Fruit fly (Drosophila melanogaster) whole organism, embryonic: ENCODE measurements around the gene scny.

Experiments
- Asciz ChIP-seq: fragments of 200-800 bp; sonication (Bioruptor generic); optimal IDR thresholded peaks from 2 replicates; lab custom pipeline; 2017; ENCODE audit warnings: missing biosample characterization, mild to moderate bottlenecking, missing genetic modification characterization, missing genetic modification reagents
- C15 ChIP-seq: fragments of 200-800 bp; sonication (Bioruptor generic); IDR thresholded peaks from 3 replicates; pipeline ENCODE4 v1.3.6; 2022; ENCODE audit warnings: missing biosample characterization, missing genetic modification characterization
- CG10267 ChIP-seq: fragments of 200-800 bp; sonication (Bioruptor generic); optimal IDR thresholded peaks from 2 replicates; lab custom pipeline; 2018; ENCODE audit warnings: missing biosample characterization, mild to moderate bottlenecking, missing genetic modification characterization, moderate library complexity
- CG11398 ChIP-seq: fragments of 200-800 bp; sonication (Bioruptor generic); optimal IDR thresholded peaks from 2 replicates; lab custom pipeline; 2016; ENCODE audit warnings: missing biosample characterization, missing genetic modification characterization
- CG11723 ChIP-seq: fragments of 200-800 bp; sonication (Bioruptor generic); optimal IDR thresholded peaks from 2 replicates; lab custom pipeline; 2017; ENCODE audit warnings: missing biosample characterization, mild to moderate bottlenecking, missing genetic modification characterization
- CG12942 ChIP-seq: fragments of 200-800 bp; sonication (Bioruptor generic); optimal IDR thresholded peaks from 3 replicates; lab custom pipeline; 2016; ENCODE audit warnings: missing biosample characterization, missing genetic modification characterization
- CG13296 ChIP-seq: fragments of 200-800 bp; sonication (Bioruptor generic); optimal IDR thresholded peaks from 3 replicates; lab custom pipeline; 2018; ENCODE audit warnings: missing biosample characterization, mild to moderate bottlenecking, missing genetic modification characterization
- CG15696 ChIP-seq: fragments of 200-800 bp; sonication (Bioruptor generic); optimal IDR thresholded peaks from 2 replicates; lab custom pipeline; 2019; ENCODE audit warnings: missing biosample characterization, mild to moderate bottlenecking, missing genetic modification characterization, moderate library complexity
- CG3065 ChIP-seq: fragments of 200-800 bp; sonication (Bioruptor generic); optimal IDR thresholded peaks from 2 replicates; lab custom pipeline; 2016; ENCODE audit warnings: missing biosample characterization, missing genetic modification characterization
- CG33213 ChIP-seq: fragments of 200-800 bp; sonication (Bioruptor generic); optimal IDR thresholded peaks from 3 replicates; lab custom pipeline; 2016; ENCODE audit warnings: missing biosample characterization, missing genetic modification characterization
- CG42726 ChIP-seq: fragments of 200-800 bp; sonication (Bioruptor generic); IDR thresholded peaks from 2 replicates; pipeline ENCODE4 v1.3.6; 2022; ENCODE audit warnings: missing biosample characterization, missing genetic modification characterization; ENCODE audit not compliant: partially characterized antibody
- CG6813 ChIP-seq: fragments of 200-800 bp; sonication (Bioruptor generic); optimal IDR thresholded peaks from 2 replicates; lab custom pipeline; 2017; ENCODE audit warnings: missing biosample characterization, missing genetic modification characterization, mild to moderate bottlenecking, moderate library complexity, missing genetic modification reagents
- CG7372 ChIP-seq: fragments of 200-800 bp; sonication (Bioruptor generic); IDR thresholded peaks from 2 replicates; pipeline ENCODE4 v1.3.6; 2022; ENCODE audit warnings: missing biosample characterization, missing genetic modification characterization
- CG7745 ChIP-seq: fragments of 200-800 bp; sonication (Bioruptor generic); optimal IDR thresholded peaks from 2 replicates; lab custom pipeline; 2018; ENCODE audit warnings: missing biosample characterization, mild to moderate bottlenecking, missing genetic modification characterization, moderate library complexity
- CG7928 ChIP-seq: fragments of 200-800 bp; sonication (Bioruptor generic); optimal IDR thresholded peaks from 2 replicates; lab custom pipeline; 2017; ENCODE audit warnings: missing biosample characterization, mild to moderate bottlenecking, missing genetic modification characterization
- CG8478 ChIP-seq: fragments of >200 bp; optimal IDR thresholded peaks from 2 replicates; lab custom pipeline; 2018
- CG9876 ChIP-seq: fragments of 200-800 bp; sonication (Bioruptor generic); optimal IDR thresholded peaks from 2 replicates; lab custom pipeline; 2016; ENCODE audit warnings: missing biosample characterization, missing genetic modification characterization
- CG9932 ChIP-seq: fragments of 200-800 bp; sonication (Bioruptor generic); IDR thresholded peaks from 2 replicates; pipeline ENCODE4 v1.3.6; 2022; ENCODE audit warnings: missing biosample characterization, missing genetic modification characterization
- D ChIP-seq, 2 experiments: fragments of 200-800 bp in 1 of 2; fragments of >200 bp in 1 of 2; sonication (Bioruptor generic) in 1 of 2; optimal IDR thresholded peaks; 2 replicates in 1 of 2; 3 replicates in 1 of 2; lab custom pipeline; 2017; ENCODE audit warnings: mild to moderate bottlenecking in 1 of 2, missing biosample characterization in 1 of 2, missing genetic modification characterization in 1 of 2, missing genetic modification reagents in 1 of 2
- Dad ChIP-seq: fragments of 200-800 bp; sonication (Bioruptor generic); optimal IDR thresholded peaks from 3 replicates; lab custom pipeline; 2016; ENCODE audit warnings: missing biosample characterization, missing genetic modification characterization
- Deaf1 ChIP-seq: fragments of 200-800 bp; optimal IDR thresholded peaks from 3 replicates; lab custom pipeline; 2019; ENCODE audit warnings: missing biosample characterization, mild to moderate bottlenecking, missing genetic modification characterization, moderate library complexity
- Doc2 ChIP-seq: fragments of 200-800 bp; sonication (Bioruptor generic); IDR thresholded peaks from 2 replicates; pipeline ENCODE4 v1.3.6; 2022; ENCODE audit warnings: missing biosample characterization, missing genetic modification characterization
- Doc3 ChIP-seq: fragments of 200-800 bp; sonication (Bioruptor generic); IDR thresholded peaks from 3 replicates; pipeline ENCODE4 v1.3.6; 2022; ENCODE audit warnings: missing biosample characterization, missing genetic modification characterization; ENCODE audit not compliant: partially characterized antibody
- Drgx ChIP-seq: fragments of 200-800 bp; sonication (Bioruptor generic); IDR thresholded peaks from 2 replicates; pipeline ENCODE4 v1.3.6; 2022; ENCODE audit warnings: missing biosample characterization, missing genetic modification characterization
- Ets65A ChIP-seq: fragments of 200-800 bp; sonication (Bioruptor generic); peaks from one replicate; lab custom pipeline; 2016; ENCODE audit warnings: missing biosample characterization, missing genetic modification characterization
- HLHmδ ChIP-seq: fragments of 200-800 bp; sonication (Bioruptor generic); optimal IDR thresholded peaks from 2 replicates; lab custom pipeline; 2018; ENCODE audit warnings: missing biosample characterization, mild to moderate bottlenecking, missing genetic modification characterization, moderate library complexity
- Hr39 ChIP-seq: fragments of >200 bp; optimal IDR thresholded peaks from 2 replicates; lab custom pipeline; 2017
- Lhr ChIP-seq: fragments of 200-800 bp; sonication (Bioruptor generic); optimal IDR thresholded peaks from 3 replicates; lab custom pipeline; 2017; ENCODE audit warnings: mild to moderate bottlenecking, missing biosample characterization, missing genetic modification reagents, missing genetic modification characterization
- MESR4 ChIP-seq: fragments of 200-800 bp; sonication (Bioruptor generic); optimal IDR thresholded peaks from 2 replicates; lab custom pipeline; 2018; ENCODE audit warnings: missing biosample characterization, mild to moderate bottlenecking, missing genetic modification characterization, moderate library complexity
- Nf-YB ChIP-seq: fragments of 200-800 bp; sonication (Bioruptor generic); optimal IDR thresholded peaks from 3 replicates; lab custom pipeline; 2019; ENCODE audit warnings: missing biosample characterization, mild to moderate bottlenecking, missing genetic modification characterization, moderate library complexity
- Nf-YC ChIP-seq: fragments of 200-800 bp; optimal IDR thresholded peaks from 3 replicates; lab custom pipeline; 2019; ENCODE audit warnings: missing biosample characterization, mild to moderate bottlenecking, missing genetic modification characterization, moderate library complexity
- Spps ChIP-seq: fragments of 200-800 bp; sonication (Bioruptor generic); optimal IDR thresholded peaks from 2 replicates; lab custom pipeline; 2018; ENCODE audit warnings: missing biosample characterization, mild to moderate bottlenecking, missing genetic modification characterization
- amos ChIP-seq: fragments of 200-800 bp; sonication (Bioruptor generic); IDR thresholded peaks from 2 replicates; pipeline ENCODE4 v1.3.6; 2022; ENCODE audit warnings: missing biosample characterization, missing genetic modification characterization; ENCODE audit not compliant: partially characterized antibody
- cas ChIP-seq: fragments of 200-800 bp; sonication (Bioruptor generic); IDR thresholded peaks from 2 replicates; pipeline ENCODE4 v1.3.6; 2022; ENCODE audit warnings: missing biosample characterization, missing genetic modification characterization
- crol ChIP-seq: fragments of 200-800 bp; sonication (Bioruptor generic); IDR thresholded peaks from 2 replicates; pipeline ENCODE4 v1.3.6; 2022; ENCODE audit warnings: missing biosample characterization, missing genetic modification characterization
- dati ChIP-seq: fragments of 200-800 bp; sonication (Bioruptor generic); IDR thresholded peaks from 2 replicates; pipeline ENCODE4 v1.3.6; 2022; ENCODE audit warnings: missing biosample characterization, missing genetic modification characterization
- disco-r ChIP-seq: fragments of 200-800 bp; sonication (Bioruptor generic); optimal IDR thresholded peaks from 2 replicates; lab custom pipeline; 2016; ENCODE audit warnings: missing biosample characterization, missing genetic modification characterization
- eve ChIP-seq, 2 experiments: fragments of >200 bp; optimal IDR thresholded peaks; 2 replicates each; lab custom pipeline; 2017; ENCODE audit warnings: missing biosample characterization in 2 of 2, missing genetic modification characterization in 2 of 2
- gcm ChIP-seq: fragments of 200-800 bp; sonication (Bioruptor generic); optimal IDR thresholded peaks from 2 replicates; lab custom pipeline; 2019; ENCODE audit warnings: missing biosample characterization, mild to moderate bottlenecking, missing genetic modification characterization, moderate library complexity
- grn ChIP-seq: fragments of 200-800 bp; sonication (Bioruptor generic); optimal IDR thresholded peaks from 3 replicates; lab custom pipeline; 2017; ENCODE audit warnings: missing biosample characterization, missing genetic modification characterization
- lab ChIP-seq: fragments of 200-800 bp; sonication (Bioruptor generic); optimal IDR thresholded peaks from 3 replicates; lab custom pipeline; 2017; ENCODE audit warnings: missing biosample characterization, missing genetic modification characterization, mild to moderate bottlenecking, moderate library complexity, missing genetic modification reagents
- lilli ChIP-seq: fragments of 200-800 bp; sonication (Bioruptor generic); optimal IDR thresholded peaks from 3 replicates; lab custom pipeline; 2016; ENCODE audit warnings: missing biosample characterization, missing genetic modification characterization
- nom ChIP-seq: fragments of 200-800 bp; sonication (Bioruptor generic); optimal IDR thresholded peaks from 2 replicates; lab custom pipeline; 2017; ENCODE audit warnings: missing biosample characterization, missing genetic modification characterization, mild to moderate bottlenecking, moderate library complexity, missing genetic modification reagents
- pita ChIP-seq: fragments of 200-800 bp; sonication (Bioruptor generic); optimal IDR thresholded peaks from 2 replicates; lab custom pipeline; 2017; ENCODE audit warnings: missing biosample characterization, mild to moderate bottlenecking, missing genetic modification characterization
- sens ChIP-seq: fragments of 200-800 bp; sonication (Bioruptor generic); peaks from one replicate; lab custom pipeline; 2016; ENCODE audit warnings: missing biosample characterization, missing genetic modification characterization
- sna ChIP-seq: fragments of 200-800 bp; sonication (Bioruptor generic); IDR thresholded peaks from 2 replicates; pipeline ENCODE4 v1.3.6; 2022; ENCODE audit warnings: missing biosample characterization, missing genetic modification characterization; ENCODE audit not compliant: partially characterized antibody
- ssp ChIP-seq: fragments of 200-800 bp; sonication (Bioruptor generic); IDR thresholded peaks from 2 replicates; pipeline ENCODE4 v1.3.6; 2022; ENCODE audit warnings: missing biosample characterization, missing genetic modification characterization
- sug ChIP-seq: fragments of 200-800 bp; optimal IDR thresholded peaks from 2 replicates; lab custom pipeline; 2019; ENCODE audit warnings: missing biosample characterization, mild to moderate bottlenecking, missing genetic modification characterization, moderate library complexity
- tap ChIP-seq: fragments of 200-800 bp; optimal IDR thresholded peaks from 3 replicates; lab custom pipeline; 2019; ENCODE audit warnings: missing biosample characterization, mild to moderate bottlenecking, missing genetic modification characterization, moderate library complexity
- tll ChIP-seq, 2 experiments: fragments of 200-800 bp in 1 of 2; fragments of >200 bp in 1 of 2; sonication (Bioruptor generic) in 1 of 2; optimal IDR thresholded peaks; 2 replicates each; lab custom pipeline; 2017 to 2019; ENCODE audit warnings: missing biosample characterization in 2 of 2, missing genetic modification characterization in 2 of 2, mild to moderate bottlenecking in 1 of 2, moderate library complexity in 1 of 2
- unc-4 ChIP-seq: fragments of 200-800 bp; sonication (Bioruptor generic); IDR thresholded peaks from 2 replicates; pipeline ENCODE4 v1.3.6; 2022; ENCODE audit warnings: missing biosample characterization, missing genetic modification characterization; ENCODE audit not compliant: partially characterized antibody
- wek ChIP-seq: fragments of 200-800 bp; sonication (Bioruptor generic); optimal IDR thresholded peaks from 3 replicates; lab custom pipeline; 2018; ENCODE audit warnings: missing biosample characterization, mild to moderate bottlenecking, missing genetic modification characterization, moderate library complexity

Gene scny

DNA sequence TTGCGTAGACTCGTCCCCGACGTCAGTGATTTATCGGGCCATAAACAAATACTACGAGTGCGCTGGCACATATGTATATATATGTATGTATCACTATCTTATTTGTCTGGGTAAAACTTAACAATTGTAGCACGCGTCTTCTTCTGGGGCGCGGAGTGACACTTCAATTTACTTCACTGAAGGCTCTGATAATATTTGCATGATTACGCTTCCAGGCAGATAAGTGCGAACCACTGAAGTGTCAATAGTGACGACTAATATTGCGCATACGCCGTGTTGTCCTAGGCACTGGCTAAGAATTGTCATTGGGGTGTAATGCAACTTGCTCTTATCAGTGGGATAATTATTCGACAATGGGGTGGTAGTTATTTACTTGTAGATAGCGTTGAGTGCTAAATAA, 52.7 kb downstream of the scny start:
- TF ChIP-seq CG10267 (tag; lab: Kevin White, UChicago) (no peak), CG13296 (GFP tag; lab: Kevin White, UChicago) (no peak), amos (no peak), Nf-YB (GFP tag; lab: Kevin White, UChicago) (peak; percentile 52), CG3065 (GFP tag; lab: Kevin White, UChicago) (no peak), pita (GFP tag; lab: Kevin White, UChicago) (no peak), crol (no peak), CG8478 (lab: Kevin White, UChicago) (no peak), cas (no peak), sna (GFP tag; lab: Robert Waterston, UW) (no peak), CG33213 (no peak), wek (GFP tag; lab: Kevin White, UChicago) (peak; percentile 4), CG9876 (GFP tag; lab: Kevin White, UChicago) (no peak), Nf-YC (tag; lab: Kevin White, UChicago) (peak; percentile 3), CG11723 (GFP tag; lab: Kevin White, UChicago) (no peak), Asciz (GFP tag; lab: Kevin White, UChicago) (peak; percentile 5), sug (tag; lab: Kevin White, UChicago) (no peak), CG7745 (tag; lab: Kevin White, UChicago) (peak; percentile 13), Lhr (no peak), CG7928 (GFP tag; lab: Kevin White, UChicago) (no peak), CG11398 (GFP tag; lab: Kevin White, UChicago) (no peak), ssp (GFP tag; lab: Robert Waterston, UW) (no peak), nom (GFP tag; lab: Kevin White, UChicago) (peak; percentile 48), HLHmδ (no peak), unc-4 (GFP tag; lab: Robert Waterston, UW) (no peak), tap (tag; lab: Kevin White, UChicago) (no peak), Ets65A (GFP tag; lab: Kevin White, UChicago) (peak; percentile 1), disco-r (GFP tag; lab: Kevin White, UChicago) (no peak), Doc2 (no peak), CG6813 (peak; percentile 12), grn (no peak), dati (no peak), lab (GFP tag; lab: Kevin White, UChicago) (peak; percentile 11), D (optimal IDR thresholded peaks at IDR 0.05; lab: Kevin White, UChicago) (no peak), D (GFP tag; optimal IDR thresholded peaks at IDR 0.05; lab: Kevin White, UChicago) (no peak), CG7372 (GFP tag; lab: Robert Waterston, UW) (peak; percentile 37; the same call in 1 of the 2 replicates), Dad (GFP tag; lab: Kevin White, UChicago) (no peak), sens (no peak), CG15696 (peak; percentile 23), Spps (tag; lab: Kevin White, UChicago) (no peak)
- TF ChIP-seq, all 482 proteins: peak for 11

DNA sequence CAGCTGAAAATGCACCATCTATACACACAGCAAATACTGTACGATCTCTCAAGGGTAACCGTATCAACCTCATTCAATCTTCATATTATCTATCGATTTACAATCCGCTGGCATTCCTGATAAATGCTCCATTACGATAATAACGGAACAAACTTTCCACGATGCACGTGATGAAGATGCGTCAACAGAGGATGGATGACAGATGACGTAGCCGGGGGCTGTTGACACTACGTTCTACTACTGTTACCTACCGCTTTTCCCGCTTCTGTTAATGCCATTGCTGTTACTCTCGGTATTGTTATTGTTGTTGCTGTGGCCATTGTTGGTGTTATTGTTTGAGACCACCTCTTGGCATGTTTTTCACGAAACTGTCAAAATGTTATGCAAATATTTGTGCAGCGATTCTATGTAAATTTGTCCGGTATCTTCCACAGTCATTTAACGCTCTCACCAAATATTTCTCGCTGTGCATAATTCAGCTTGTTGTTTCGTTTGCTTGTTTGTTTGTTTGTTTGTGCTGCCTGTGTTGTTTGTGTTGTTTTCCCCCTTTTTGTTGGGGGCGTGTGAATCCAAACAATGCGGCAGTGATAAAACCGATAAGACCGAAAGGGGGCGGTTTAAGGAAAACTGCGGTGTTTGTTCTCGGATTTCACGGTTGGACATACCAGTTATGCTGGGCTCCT, 55.1 kb downstream of the scny start:
- TF ChIP-seq Doc3 (GFP tag; lab: Robert Waterston, UW) = no peak
- no peak for TF ChIP-seq CG42726 (GFP tag; lab: Robert Waterston, UW)
- TF ChIP-seq CG9932 (GFP tag; lab: Robert Waterston, UW) = no peak
- TF ChIP-seq tll (GFP tag; optimal IDR thresholded peaks at IDR 0.05; lab: Kevin White, UChicago) = peak in 1 of 2 experiments; percentile 76
- peak; percentile 44 for TF ChIP-seq lilli (GFP tag; lab: Kevin White, UChicago)
- TF ChIP-seq gcm (GFP tag; lab: Kevin White, UChicago) = peak; percentile 66
- TF ChIP-seq eve (GFP tag; optimal IDR thresholded peaks at IDR 0.05; lab: Kevin White, UChicago) = peak in 1 of 2 experiments; percentile 72
- no peak for TF ChIP-seq C15 (GFP tag; lab: Robert Waterston, UW)
- TF ChIP-seq Hr39 = no peak
- no peak for TF ChIP-seq Drgx (GFP tag; lab: Robert Waterston, UW)
- TF ChIP-seq Deaf1 (tag; lab: Kevin White, UChicago) = peak; percentile 40
- TF ChIP-seq CG12942 (GFP tag; lab: Kevin White, UChicago) = peak; percentile 84
- TF ChIP-seq MESR4 = peak; percentile 30
